Worm (Caenorhabditis elegans): Measurements from ENCODE around the gene cct-1.

The cct-1 gene

ce11 chrII:8187516-8187915 is 2.3 kb downstream of the cct-1 start:
- no peak for TF ChIP-seq F13C5.2 (tag; optimal IDR thresholded peaks at IDR 0.05)
- TF ChIP-seq hmbx-1 (tag; optimal IDR thresholded peaks at IDR 0.05): no peak
- no peak for TF ChIP-seq hmg-4 (GFP tag; optimal IDR thresholded peaks at IDR 0.05)
- TF ChIP-seq tra-4 (tag; optimal IDR thresholded peaks at IDR 0.05): no peak
- no peak for TF ChIP-seq scrt-1 (GFP tag; IDR thresholded peaks at IDR 0.05)
- no peak for TF ChIP-seq tbx-11 (GFP tag; IDR thresholded peaks at IDR 0.05)
- TF ChIP-seq B0310.2 (tag; optimal IDR thresholded peaks at IDR 0.05): no peak
- TF ChIP-seq tbx-37 (GFP tag; conservative IDR thresholded peaks at IDR 0.05): no peak
- no peak for TF ChIP-seq ceh-13 (GFP tag; optimal IDR thresholded peaks at IDR 0.05)
- no peak for TF ChIP-seq aly-1 (tag; optimal IDR thresholded peaks at IDR 0.05)
- no peak for TF ChIP-seq ama-1 (optimal IDR thresholded peaks at IDR 0.05)
- no peak for TF ChIP-seq hnd-1 (tag; optimal IDR thresholded peaks at IDR 0.05)
- TF ChIP-seq sea-1 (GFP tag; conservative IDR thresholded peaks at IDR 0.05): no peak
- TF ChIP-seq ceh-36 (tag; optimal IDR thresholded peaks at IDR 0.05): no peak
- TF ChIP-seq pes-1 (GFP tag; IDR thresholded peaks at IDR 0.05): no peak
- no peak for TF ChIP-seq ets-7 (tag; optimal IDR thresholded peaks at IDR 0.05)
- TF ChIP-seq flt-1 (GFP tag; IDR thresholded peaks at IDR 0.05): no peak

- no peak for TF ChIP-seq tbx-11 (GFP tag; IDR thresholded peaks at IDR 0.05)
- no peak for TF ChIP-seq hmg-4 (GFP tag; optimal IDR thresholded peaks at IDR 0.05)
- TF ChIP-seq pes-1 (GFP tag; IDR thresholded peaks at IDR 0.05): no peak
- no peak for TF ChIP-seq tbx-37 (GFP tag; conservative IDR thresholded peaks at IDR 0.05)
- TF ChIP-seq ama-1 (optimal IDR thresholded peaks at IDR 0.05): no peak
- TF ChIP-seq hnd-1 (tag; optimal IDR thresholded peaks at IDR 0.05): no peak
- no peak for TF ChIP-seq flt-1 (GFP tag; IDR thresholded peaks at IDR 0.05)
- no peak for TF ChIP-seq aly-1 (tag; optimal IDR thresholded peaks at IDR 0.05)
- TF ChIP-seq sea-1 (GFP tag; conservative IDR thresholded peaks at IDR 0.05): no peak
- TF ChIP-seq ets-7 (tag; optimal IDR thresholded peaks at IDR 0.05): no peak
- TF ChIP-seq B0310.2 (tag; optimal IDR thresholded peaks at IDR 0.05): no peak
These were observed 5.2 kb downstream of the cct-1 start, which contains the start of gene T05C12.8 for ce11 chrII:8190455-8190854. TSS of gene T05C12.8 (minus strand) at chrII:8190555.

ce11 chrII:8193126-8193525 is 7.9 kb downstream of the cct-1 start, which contains the start of gene T05C12.9:
TSS of gene T05C12.9 (minus strand) at chrII:8193226.
- no peak for TF ChIP-seq ets-7 (tag; optimal IDR thresholded peaks at IDR 0.05)
- no peak for TF ChIP-seq hmg-4 (GFP tag; optimal IDR thresholded peaks at IDR 0.05)
- no peak for TF ChIP-seq ceh-36 (tag; optimal IDR thresholded peaks at IDR 0.05)
- TF ChIP-seq sea-1 (GFP tag; conservative IDR thresholded peaks at IDR 0.05): no peak
- TF ChIP-seq tbx-37 (GFP tag; conservative IDR thresholded peaks at IDR 0.05): no peak
- TF ChIP-seq scrt-1 (GFP tag; IDR thresholded peaks at IDR 0.05): no peak
- TF ChIP-seq aly-1 (tag; optimal IDR thresholded peaks at IDR 0.05): no peak
- no peak for TF ChIP-seq B0310.2 (tag; optimal IDR thresholded peaks at IDR 0.05)
- no peak for TF ChIP-seq flt-1 (GFP tag; IDR thresholded peaks at IDR 0.05)
- no peak for TF ChIP-seq hmbx-1 (tag; optimal IDR thresholded peaks at IDR 0.05)
- no peak for TF ChIP-seq tbx-11 (GFP tag; IDR thresholded peaks at IDR 0.05)
- no peak for TF ChIP-seq pes-1 (GFP tag; IDR thresholded peaks at IDR 0.05)
- no peak for TF ChIP-seq hnd-1 (tag; optimal IDR thresholded peaks at IDR 0.05)
- TF ChIP-seq F13C5.2 (tag; optimal IDR thresholded peaks at IDR 0.05): no peak
- no peak for TF ChIP-seq ceh-13 (GFP tag; optimal IDR thresholded peaks at IDR 0.05)
- TF ChIP-seq tra-4 (tag; optimal IDR thresholded peaks at IDR 0.05): no peak
- TF ChIP-seq ama-1 (optimal IDR thresholded peaks at IDR 0.05): no peak

ce11 chrII:8193922-8194321 is 8.7 kb downstream of the cct-1 start:
- TF ChIP-seq hmbx-1 (tag; optimal IDR thresholded peaks at IDR 0.05) (no peak), hmg-4 (GFP tag; optimal IDR thresholded peaks at IDR 0.05) (no peak), ceh-36 (tag; optimal IDR thresholded peaks at IDR 0.05) (no peak), tra-4 (tag; optimal IDR thresholded peaks at IDR 0.05) (no peak), tbx-11 (GFP tag; IDR thresholded peaks at IDR 0.05) (no peak)

- no peak for TF ChIP-seq hnd-1 (tag; optimal IDR thresholded peaks at IDR 0.05)
These were observed 13.3 kb downstream of the cct-1 start, which contains the start of gene qua-1 for ce11 chrII:8198503-8198902. TSS of gene qua-1 (plus strand) at chrII:8198803.

- TF ChIP-seq ets-7 (tag; optimal IDR thresholded peaks at IDR 0.05) (no peak), hmg-4 (GFP tag; optimal IDR thresholded peaks at IDR 0.05) (no peak), tbx-11 (GFP tag; IDR thresholded peaks at IDR 0.05) (no peak), hnd-1 (tag; optimal IDR thresholded peaks at IDR 0.05) (no peak), sea-1 (GFP tag; conservative IDR thresholded peaks at IDR 0.05) (no peak), scrt-1 (GFP tag; IDR thresholded peaks at IDR 0.05) (no peak), ceh-13 (GFP tag; optimal IDR thresholded peaks at IDR 0.05) (no peak), F13C5.2 (tag; optimal IDR thresholded peaks at IDR 0.05) (no peak), flt-1 (GFP tag; IDR thresholded peaks at IDR 0.05) (no peak)
These were observed 14.6 kb downstream of the cct-1 start for ce11 chrII:8199803-8200202.

ce11 chrII:8204039-8204438 is 18.8 kb downstream of the cct-1 start, which contains the start of gene col-76:
TSS of gene col-76 (plus strand) at chrII:8204339.
- TF ChIP-seq scrt-1 (GFP tag; IDR thresholded peaks at IDR 0.05) (no peak), flt-1 (GFP tag; IDR thresholded peaks at IDR 0.05) (no peak)

ce11 chrII:8205612-8206011 is 20.4 kb downstream of the cct-1 start:
- no peak for TF ChIP-seq ceh-36 (tag; optimal IDR thresholded peaks at IDR 0.05)
- no peak for TF ChIP-seq sea-1 (GFP tag; conservative IDR thresholded peaks at IDR 0.05)
- no peak for TF ChIP-seq hmbx-1 (tag; optimal IDR thresholded peaks at IDR 0.05)
- no peak for TF ChIP-seq tbx-37 (GFP tag; conservative IDR thresholded peaks at IDR 0.05)
- TF ChIP-seq pes-1 (GFP tag; IDR thresholded peaks at IDR 0.05): no peak
- no peak for TF ChIP-seq tbx-11 (GFP tag; IDR thresholded peaks at IDR 0.05)
- TF ChIP-seq F13C5.2 (tag; optimal IDR thresholded peaks at IDR 0.05): no peak
- TF ChIP-seq B0310.2 (tag; optimal IDR thresholded peaks at IDR 0.05): no peak
- no peak for TF ChIP-seq scrt-1 (GFP tag; IDR thresholded peaks at IDR 0.05)
- TF ChIP-seq ama-1 (optimal IDR thresholded peaks at IDR 0.05): no peak
- TF ChIP-seq tra-4 (tag; optimal IDR thresholded peaks at IDR 0.05): no peak
- no peak for TF ChIP-seq aly-1 (tag; optimal IDR thresholded peaks at IDR 0.05)
- TF ChIP-seq hmg-4 (GFP tag; optimal IDR thresholded peaks at IDR 0.05): no peak
- no peak for TF ChIP-seq hnd-1 (tag; optimal IDR thresholded peaks at IDR 0.05)
- no peak for TF ChIP-seq flt-1 (GFP tag; IDR thresholded peaks at IDR 0.05)
- no peak for TF ChIP-seq ets-7 (tag; optimal IDR thresholded peaks at IDR 0.05)
